Fruit fly (Drosophila melanogaster) whole organism, pupa: ENCODE results near the gene CG7724.

Experiments used
- CG10348 ChIP-seq: fragments of 200-800 bp; sonication (Bioruptor generic); IDR thresholded peaks from 2 replicates; pipeline ENCODE4 v1.3.6; 2022; ENCODE audit warnings: missing biosample characterization, missing genetic modification characterization
- CG12605 ChIP-seq: fragments of 200-800 bp; sonication (Bioruptor generic); IDR thresholded peaks from 2 replicates; pipeline ENCODE4 v1.3.6; 2022; ENCODE audit warnings: missing biosample characterization, missing genetic modification characterization
- CG13204 ChIP-seq: fragments of 200-800 bp; sonication (Bioruptor generic); optimal IDR thresholded peaks from 2 replicates; lab custom pipeline; 2018; ENCODE audit warnings: missing biosample characterization, mild to moderate bottlenecking, missing genetic modification characterization, moderate library complexity
- CG14655 ChIP-seq: fragments of 200-800 bp; sonication (Bioruptor generic); optimal IDR thresholded peaks from 3 replicates; lab custom pipeline; 2017; ENCODE audit warnings: mild to moderate bottlenecking, missing biosample characterization, missing genetic modification reagents, missing genetic modification characterization
- CG15710 ChIP-seq: fragments of 200-800 bp; sonication (Bioruptor generic); optimal IDR thresholded peaks from 2 replicates; lab custom pipeline; 2018; ENCODE audit warnings: missing biosample characterization, mild to moderate bottlenecking, missing genetic modification characterization, moderate library complexity
- CG17806 ChIP-seq: fragments of 200-800 bp; sonication (Bioruptor generic); optimal IDR thresholded peaks from 2 replicates; lab custom pipeline; 2018; ENCODE audit warnings: missing biosample characterization, mild to moderate bottlenecking, missing genetic modification characterization, moderate library complexity
- CG32121 ChIP-seq: fragments of 200-800 bp; sonication (Bioruptor generic); IDR thresholded peaks from 2 replicates; pipeline ENCODE4 v1.3.6; 2022; ENCODE audit warnings: missing biosample characterization, missing genetic modification characterization
- CG34367 ChIP-seq: fragments of 200-800 bp; sonication (Bioruptor generic); optimal IDR thresholded peaks from 2 replicates; lab custom pipeline; 2018; ENCODE audit warnings: missing biosample characterization, mild to moderate bottlenecking, missing genetic modification characterization
- CG4496 ChIP-seq: fragments of 200-800 bp; sonication (Bioruptor generic); IDR thresholded peaks from 3 replicates; pipeline ENCODE4 v1.3.6; 2022; ENCODE audit warnings: missing biosample characterization, missing genetic modification characterization
- CG8159 ChIP-seq: fragments of 200-800 bp; sonication (Bioruptor generic); optimal IDR thresholded peaks from 3 replicates; lab custom pipeline; 2018; ENCODE audit warnings: missing biosample characterization, mild to moderate bottlenecking, missing genetic modification characterization, moderate library complexity
- CG8301 ChIP-seq: fragments of 200-800 bp; sonication (Bioruptor generic); optimal IDR thresholded peaks from 2 replicates; lab custom pipeline; 2018; ENCODE audit warnings: missing biosample characterization, mild to moderate bottlenecking, missing genetic modification characterization
- CG9948 ChIP-seq: fragments of 200-800 bp; sonication (Bioruptor generic); optimal IDR thresholded peaks from 2 replicates; lab custom pipeline; 2018; ENCODE audit warnings: missing biosample characterization, mild to moderate bottlenecking, missing genetic modification characterization, moderate library complexity
- D1 ChIP-seq: fragments of 200-800 bp; sonication (Bioruptor generic); optimal IDR thresholded peaks from 2 replicates; lab custom pipeline; 2018; ENCODE audit warnings: missing biosample characterization, mild to moderate bottlenecking, missing genetic modification characterization, moderate library complexity
- EcR ChIP-seq: fragments of 200-800 bp; sonication (Bioruptor generic); optimal IDR thresholded peaks from 3 replicates; lab custom pipeline; 2019; ENCODE audit warnings: missing biosample characterization, missing genetic modification characterization, mild to moderate bottlenecking, moderate library complexity, missing genetic modification reagents
- Ets98B ChIP-seq: fragments of 200-800 bp; sonication (Bioruptor generic); IDR thresholded peaks from 2 replicates; pipeline ENCODE4 v1.3.6; 2022; ENCODE audit warnings: missing biosample characterization, missing genetic modification characterization
- Pif1A ChIP-seq: fragments of 200-800 bp; sonication (Bioruptor generic); optimal IDR thresholded peaks from 3 replicates; lab custom pipeline; 2016; ENCODE audit warnings: missing biosample characterization, missing genetic modification characterization
- Pif1B ChIP-seq: fragments of 200-800 bp; sonication (Bioruptor generic); optimal IDR thresholded peaks from 3 replicates; lab custom pipeline; 2016; ENCODE audit warnings: missing biosample characterization, missing genetic modification characterization
- Snoo ChIP-seq: fragments of 200-800 bp; sonication (Bioruptor generic); optimal IDR thresholded peaks from 3 replicates; lab custom pipeline; 2017; ENCODE audit warnings: missing biosample characterization, mild to moderate bottlenecking, missing genetic modification characterization, inconsistent platforms
- fd96Ca ChIP-seq: fragments of 200-800 bp; sonication (Bioruptor generic); IDR thresholded peaks from 3 replicates; pipeline ENCODE4 v1.3.6; 2022; ENCODE audit warnings: missing biosample characterization, missing genetic modification characterization
- gl ChIP-seq: fragments of 200-800 bp; sonication (Bioruptor generic); optimal IDR thresholded peaks from 2 replicates; lab custom pipeline; 2018; ENCODE audit warnings: missing biosample characterization, mild to moderate bottlenecking, missing genetic modification characterization
- rn ChIP-seq: fragments of 200-800 bp; sonication (Bioruptor generic); IDR thresholded peaks from 2 replicates; pipeline ENCODE4 v1.3.6; 2022; ENCODE audit warnings: missing biosample characterization, missing genetic modification characterization

The CG7724 gene

dm6 chr3L:17009715-17010491 lies 45.5 kb upstream of the CG7724 start:
- TF ChIP-seq Snoo (tag; lab: Kevin White, UChicago) (no peak), CG4496 (GFP tag; lab: Robert Waterston, UW) (peak; percentile 45; the same call in 1 of the 3 replicates), CG34367 (tag; lab: Kevin White, UChicago) (no peak), Pif1B (GFP tag; lab: Kevin White, UChicago) (peak; percentile 23), rn (GFP tag; lab: Robert Waterston, UW) (no peak), CG32121 (GFP tag; lab: Robert Waterston, UW) (peak; percentile 79), Pif1A (GFP tag; lab: Kevin White, UChicago) (peak; percentile 21), EcR (peak; percentile 96), CG9948 (tag; lab: Kevin White, UChicago) (no peak), CG10348 (GFP tag; lab: Robert Waterston, UW) (no peak), fd96Ca (GFP tag; lab: Robert Waterston, UW) (peak; percentile 72; the same call in 2 of the 3 replicates), D1 (tag; lab: Kevin White, UChicago) (no peak), CG17806 (no peak), CG12605 (GFP tag; lab: Robert Waterston, UW) (no peak), Ets98B (GFP tag; lab: Robert Waterston, UW) (peak; percentile 67), CG15710 (tag; lab: Kevin White, UChicago) (no peak), gl (tag; lab: Kevin White, UChicago) (peak; percentile 44), CG14655 (GFP tag; lab: Kevin White, UChicago) (peak; percentile 27), CG8301 (no peak), CG13204 (GFP tag; lab: Kevin White, UChicago) (peak; percentile 98), CG8159 (tag; lab: Kevin White, UChicago) (peak; percentile 12)

- TF ChIP-seq CG10348 (GFP tag; lab: Robert Waterston, UW), result no peak
- TF ChIP-seq CG14655 (GFP tag; lab: Kevin White, UChicago), result peak; percentile 35
- peak; percentile 56 for TF ChIP-seq CG32121 (GFP tag; lab: Robert Waterston, UW)
- peak; percentile 57; the same call in 2 of the 3 replicates for TF ChIP-seq fd96Ca (GFP tag; lab: Robert Waterston, UW)
- TF ChIP-seq CG15710 (tag; lab: Kevin White, UChicago), result peak; percentile 24
- peak; percentile 49 for TF ChIP-seq CG8159 (tag; lab: Kevin White, UChicago)
- TF ChIP-seq CG17806, result no peak
- peak; percentile 57 for TF ChIP-seq EcR
- TF ChIP-seq CG9948 (tag; lab: Kevin White, UChicago), result peak; percentile 23
- TF ChIP-seq CG13204 (GFP tag; lab: Kevin White, UChicago), result peak; percentile 38
- TF ChIP-seq Snoo (tag; lab: Kevin White, UChicago), result peak; percentile 50
- TF ChIP-seq Pif1A (GFP tag; lab: Kevin White, UChicago), result no peak
These were observed 44.7 kb upstream of the CG7724 start for dm6 chr3L:17010492-17011303.

- TF ChIP-seq fd96Ca (GFP tag; lab: Robert Waterston, UW), result no peak
- no peak for TF ChIP-seq EcR
- peak; percentile 37 for TF ChIP-seq CG8301
- TF ChIP-seq Pif1A (GFP tag; lab: Kevin White, UChicago), result no peak
- no peak for TF ChIP-seq CG8159 (tag; lab: Kevin White, UChicago)
- TF ChIP-seq CG4496 (GFP tag; lab: Robert Waterston, UW), result peak; percentile 31; the same call in 1 of the 3 replicates
- TF ChIP-seq CG10348 (GFP tag; lab: Robert Waterston, UW), result no peak
- TF ChIP-seq CG9948 (tag; lab: Kevin White, UChicago), result no peak
- no peak for TF ChIP-seq gl (tag; lab: Kevin White, UChicago)
- TF ChIP-seq Pif1B (GFP tag; lab: Kevin White, UChicago), result no peak
- TF ChIP-seq Snoo (tag; lab: Kevin White, UChicago), result no peak
- TF ChIP-seq CG15710 (tag; lab: Kevin White, UChicago), result no peak
- TF ChIP-seq rn (GFP tag; lab: Robert Waterston, UW), result no peak
- 0 out of 2 replicates have a peak, but pooled peaks have one; percentile 10 for TF ChIP-seq CG32121 (GFP tag; lab: Robert Waterston, UW)
- no peak for TF ChIP-seq CG34367 (tag; lab: Kevin White, UChicago)
- no peak for TF ChIP-seq CG17806
- TF ChIP-seq CG13204 (GFP tag; lab: Kevin White, UChicago), result peak; percentile 61
- TF ChIP-seq CG12605 (GFP tag; lab: Robert Waterston, UW), result no peak
- TF ChIP-seq Ets98B (GFP tag; lab: Robert Waterston, UW), result no peak
- peak; percentile 51 for TF ChIP-seq CG14655 (GFP tag; lab: Kevin White, UChicago)
- no peak for TF ChIP-seq D1 (tag; lab: Kevin White, UChicago)
These were observed 43.9 kb upstream of the CG7724 start for dm6 chr3L:17011351-17012016.

dm6 chr3L:17012017-17012719 lies 43.2 kb upstream of the CG7724 start, which contains the start of gene CG3764:
Gene CG3764, minus strand, starts transcription at chr3L:17012565.
- peak; percentile 47 for TF ChIP-seq CG34367 (tag; lab: Kevin White, UChicago)
- peak; percentile 59 for TF ChIP-seq CG15710 (tag; lab: Kevin White, UChicago)
- TF ChIP-seq D1 (tag; lab: Kevin White, UChicago), result no peak
- no peak for TF ChIP-seq CG8301
- no peak for TF ChIP-seq fd96Ca (GFP tag; lab: Robert Waterston, UW)
- TF ChIP-seq Pif1B (GFP tag; lab: Kevin White, UChicago), result no peak
- peak; percentile 46 for TF ChIP-seq gl (tag; lab: Kevin White, UChicago)
- peak; percentile 50 for TF ChIP-seq CG13204 (GFP tag; lab: Kevin White, UChicago)
- TF ChIP-seq CG4496 (GFP tag; lab: Robert Waterston, UW), result peak; percentile 36; the same call in 1 of the 3 replicates
- peak; percentile 69 for TF ChIP-seq Snoo (tag; lab: Kevin White, UChicago)
- peak; percentile 49 for TF ChIP-seq CG8159 (tag; lab: Kevin White, UChicago)
- 0 out of 2 replicates have a peak, but pooled peaks have one; percentile 7 for TF ChIP-seq CG12605 (GFP tag; lab: Robert Waterston, UW)
- TF ChIP-seq EcR, result peak; percentile 53
- TF ChIP-seq Ets98B (GFP tag; lab: Robert Waterston, UW), result peak; percentile 29; the same call in 1 of the 2 replicates
- no peak for TF ChIP-seq CG9948 (tag; lab: Kevin White, UChicago)
- TF ChIP-seq CG32121 (GFP tag; lab: Robert Waterston, UW), result 0 out of 2 replicates have a peak, but pooled peaks have one; percentile 8
- peak; percentile 24 for TF ChIP-seq CG17806
- peak; percentile 53 for TF ChIP-seq Pif1A (GFP tag; lab: Kevin White, UChicago)
- TF ChIP-seq rn (GFP tag; lab: Robert Waterston, UW), result no peak
- TF ChIP-seq, all 21 proteins: peak for 13
